Worm (Caenorhabditis elegans): Measurements from ENCODE around the gene K06G5.3.

Gene K06G5.3

DNA sequence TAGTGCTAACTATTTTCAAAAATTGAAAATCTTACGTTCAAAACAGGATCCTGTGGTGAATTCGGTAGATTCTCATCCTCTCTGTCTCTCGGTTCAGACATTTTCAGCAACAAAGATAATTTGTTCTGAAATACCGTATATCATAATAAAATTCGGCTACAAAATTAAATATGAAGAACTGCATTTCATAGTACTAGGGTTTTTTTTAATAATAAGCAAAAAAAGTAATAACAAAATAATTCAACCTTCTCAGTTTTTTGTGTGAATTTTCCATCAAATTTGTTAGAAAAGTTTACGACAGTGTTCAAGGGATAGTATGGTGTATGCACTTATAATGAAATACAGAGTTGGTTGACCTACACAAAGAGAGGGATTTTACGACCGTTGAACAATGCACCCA is at the start of gene K06G5.3:
Gene K06G5.3 (minus strand): TSS at position 101 of the 400 bp plus-strand sequence.
- TF ChIP-seq ceh-100 (GFP tag; IDR thresholded peaks at IDR 0.05): no peak
- no peak for TF ChIP-seq B0261.1 (tag; optimal IDR thresholded peaks at IDR 0.05)
- no peak for TF ChIP-seq hmg-20 (GFP tag; IDR thresholded peaks at IDR 0.05)
- TF ChIP-seq tbx-9 (tag; optimal IDR thresholded peaks at IDR 0.05; ENCODE audit: borderline replicate concordance): no peak
- no peak for TF ChIP-seq zim-3 (tag; optimal IDR thresholded peaks at IDR 0.05)
- no peak for TF ChIP-seq lin-35 (GFP tag; optimal IDR thresholded peaks at IDR 0.05)
- no peak for TF ChIP-seq ekl-4 (GFP tag; IDR thresholded peaks at IDR 0.05)
- TF ChIP-seq lir-1 (GFP tag; conservative IDR thresholded peaks at IDR 0.05): no peak
- TF ChIP-seq gei-17 (GFP tag; optimal IDR thresholded peaks at IDR 0.05): no peak
- TF ChIP-seq xnd-1 (tag; optimal IDR thresholded peaks at IDR 0.05): no peak
- no peak for TF ChIP-seq F39B2.1 (GFP tag; IDR thresholded peaks at IDR 0.05)
- TF ChIP-seq B0336.3 (GFP tag; IDR thresholded peaks at IDR 0.05): no peak
- TF ChIP-seq ztf-25 (GFP tag; IDR thresholded peaks at IDR 0.05): no peak

DNA sequence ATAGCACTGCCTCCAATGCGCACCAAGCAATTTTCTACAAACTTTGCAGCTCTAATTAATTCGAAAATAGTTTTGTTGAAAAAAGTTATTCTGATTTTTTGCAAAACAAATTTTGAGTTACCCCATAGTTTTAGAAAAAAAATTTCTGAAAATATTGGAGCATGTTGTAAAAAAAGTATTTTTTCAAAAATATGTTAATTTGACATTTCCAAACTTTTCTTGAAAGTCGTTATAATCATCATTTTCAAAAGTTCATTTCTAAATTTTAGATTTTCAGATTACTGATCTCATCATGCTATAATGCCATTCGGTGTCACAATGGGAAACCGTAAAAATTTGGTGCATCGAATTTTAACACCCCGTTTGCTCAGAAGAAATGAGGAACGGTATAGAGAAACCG is 44.7 kb upstream of the K06G5.3 start, which contains the start of gene del-1:
Gene del-1 (plus strand): TSS at position 301 of the 400 bp plus-strand sequence.
- TF ChIP-seq chd-7 (tag; optimal IDR thresholded peaks at IDR 0.05) (no peak), repo-1 (tag; optimal IDR thresholded peaks at IDR 0.05) (no peak), dox-1 (GFP tag; IDR thresholded peaks at IDR 0.05) (no peak), T26A5.8 (tag; optimal IDR thresholded peaks at IDR 0.05) (no peak), egl-44 (GFP tag; IDR thresholded peaks at IDR 0.05) (no peak), zfh-2 (GFP tag; conservative IDR thresholded peaks at IDR 0.05) (no peak), Y56A3A.18 (GFP tag; IDR thresholded peaks at IDR 0.05) (no peak), nhr-27 (tag; optimal IDR thresholded peaks at IDR 0.05) (no peak), hrde-1 (tag; optimal IDR thresholded peaks at IDR 0.05; ENCODE audit: borderline replicate concordance) (no peak), tbp1 (GFP tag; optimal IDR thresholded peaks at IDR 0.05) (no peak), die-1 (tag; optimal IDR thresholded peaks at IDR 0.05) (no peak), nhr-179 (tag; optimal IDR thresholded peaks at IDR 0.05) (no peak), madf-3 (GFP tag; IDR thresholded peaks at IDR 0.05) (no peak), ztf-18 (tag; optimal IDR thresholded peaks at IDR 0.05) (no peak), nhr-120 (GFP tag; IDR thresholded peaks at IDR 0.05) (no peak), pha-4 (tag; optimal IDR thresholded peaks at IDR 0.05) (no peak), ccch-3 (GFP tag; optimal IDR thresholded peaks at IDR 0.05) (no peak)

DNA sequence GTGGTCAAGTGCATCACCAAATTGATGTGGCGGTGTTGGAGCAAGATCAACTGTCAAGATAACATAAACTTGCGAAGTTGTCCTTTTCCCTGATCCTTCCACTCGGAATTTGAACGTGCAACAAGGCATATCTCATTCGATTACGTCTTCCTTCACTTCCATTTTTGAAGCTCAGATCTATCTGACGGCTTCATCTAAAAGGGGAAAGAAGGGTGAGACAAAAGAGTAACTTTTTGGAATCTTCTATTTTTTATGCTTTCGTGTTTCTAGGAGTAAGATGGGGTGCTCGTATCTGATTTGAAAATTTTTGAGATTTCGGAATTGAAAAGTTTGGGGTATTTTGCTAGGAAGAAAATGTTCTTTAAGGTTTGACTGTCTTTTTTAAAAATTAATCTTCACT is 44.1 kb upstream of the K06G5.3 start:
- TF ChIP-seq ceh-91 (GFP tag; IDR thresholded peaks at IDR 0.05) (no peak), cebp-1 (GFP tag; IDR thresholded peaks at IDR 0.05) (no peak), cebp-1 (tag; optimal IDR thresholded peaks at IDR 0.05) (no peak), K12H6.12 (tag; optimal IDR thresholded peaks at IDR 0.05) (no peak), hmg-1.2 (GFP tag; IDR thresholded peaks at IDR 0.05) (no peak), egl-44 (GFP tag; IDR thresholded peaks at IDR 0.05) (no peak), F22D6.2 (tag; optimal IDR thresholded peaks at IDR 0.05) (no peak), repo-1 (tag; optimal IDR thresholded peaks at IDR 0.05) (no peak), F39B2.1 (GFP tag; IDR thresholded peaks at IDR 0.05) (no peak), B0336.3 (GFP tag; IDR thresholded peaks at IDR 0.05) (no peak), aptf-2 (GFP tag; conservative IDR thresholded peaks at IDR 0.05) (no peak), tlf-1 (GFP tag; optimal IDR thresholded peaks at IDR 0.05) (no peak), hmg-20 (GFP tag; IDR thresholded peaks at IDR 0.05) (no peak), lin-26 (GFP tag; IDR thresholded peaks at IDR 0.05) (no peak), mcd-1 (GFP tag; IDR thresholded peaks at IDR 0.05) (no peak), madf-6 (GFP tag; IDR thresholded peaks at IDR 0.05) (no peak), nhr-80 (tag; optimal IDR thresholded peaks at IDR 0.05) (no peak)

Measured in whole organism, young adult.